Fruit fly (Drosophila melanogaster): ENCODE measurements around the gene fz2.

DNA sequence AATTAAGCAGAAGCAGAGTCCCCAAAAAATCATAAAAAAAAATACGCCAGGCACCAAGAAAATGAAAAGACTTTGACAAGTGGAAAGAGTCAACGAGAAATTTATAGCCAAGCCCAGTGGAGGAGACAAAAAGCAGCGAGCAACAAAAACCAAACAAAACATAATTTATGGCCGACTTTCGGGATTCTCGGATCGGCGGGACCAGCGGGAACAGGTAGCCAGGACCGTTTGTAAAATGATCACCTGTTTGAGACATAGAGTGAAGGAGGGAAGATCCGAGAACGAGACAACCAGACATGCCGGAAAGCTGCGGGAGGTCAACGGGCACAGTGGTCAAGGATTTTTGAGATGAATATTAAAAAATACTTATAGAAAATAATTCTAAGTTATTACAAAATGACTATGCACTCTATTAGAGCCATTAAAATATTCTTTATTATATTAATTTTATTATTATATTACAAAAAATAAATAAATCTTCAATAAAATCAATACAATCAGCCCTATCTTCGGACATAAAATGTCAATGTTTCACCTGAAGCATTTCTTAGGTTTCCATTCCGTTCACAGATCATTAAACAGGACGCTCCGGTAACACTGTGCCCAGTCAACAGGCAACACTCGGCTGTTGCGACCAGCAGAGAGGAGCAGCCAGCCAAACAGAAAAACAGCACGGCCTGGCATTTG lies 67.4 kb downstream of the fz2 start:
- TF ChIP-seq Dll (optimal IDR thresholded peaks at IDR 0.05), result no peak
- no peak for TF ChIP-seq usp (GFP tag; optimal IDR thresholded peaks at IDR 0.05)
- no peak for TF ChIP-seq pan (optimal IDR thresholded peaks at IDR 0.05)
